Worm (Caenorhabditis elegans) whole organism, early embryonic: Measurements from ENCODE around the gene str-6.

Source experiments
- F13C5.2 ChIP-seq: sonication (generic microtip); optimal IDR thresholded peaks from 2 replicates; lab custom pipeline; 2017; ENCODE audit warnings: mild to moderate bottlenecking, missing genetic modification characterization, inconsistent platforms, missing compliant biosample characterization
- ama-1 ChIP-seq: fragments of 150-350 bp; optimal IDR thresholded peaks from 2 replicates; lab custom pipeline; 2014
- ceh-36 ChIP-seq: sonication (generic microtip); optimal IDR thresholded peaks from 2 replicates; lab custom pipeline; 2016; ENCODE audit warnings: missing genetic modification characterization, inconsistent platforms, missing compliant biosample characterization
- ets-7 ChIP-seq: sonication (generic microtip); optimal IDR thresholded peaks from 2 replicates; lab custom pipeline; 2016; ENCODE audit warnings: missing genotype, missing genetic modification characterization, missing compliant biosample characterization
- flt-1 ChIP-seq: fragments of 200-800 bp; sonication (Bioruptor generic); IDR thresholded peaks from 2 replicates; pipeline ENCODE4 v1.3.6; 2022; ENCODE audit warnings: missing genetic modification characterization, missing compliant biosample characterization
- hnd-1 ChIP-seq: sonication (generic microtip); optimal IDR thresholded peaks from 2 replicates; lab custom pipeline; 2016; ENCODE audit warnings: missing genetic modification characterization, missing compliant biosample characterization
- scrt-1 ChIP-seq: fragments of 200-800 bp; sonication (Bioruptor generic); IDR thresholded peaks from 2 replicates; pipeline ENCODE4 v1.3.6; 2022; ENCODE audit warnings: missing genetic modification characterization, missing compliant biosample characterization
- tbx-11 ChIP-seq: fragments of 200-800 bp; sonication (Bioruptor generic); IDR thresholded peaks from 2 replicates; pipeline ENCODE4 v1.3.6; 2022; ENCODE audit warnings: missing genetic modification characterization, missing compliant biosample characterization

- TF ChIP-seq ama-1 (lab: Kevin White, UChicago) (no peak), ets-7 (tag; lab: Kevin White, UChicago) (no peak), tbx-11 (GFP tag; lab: Robert Waterston, UW) (no peak), hnd-1 (no peak), scrt-1 (GFP tag; lab: Robert Waterston, UW) (no peak), ceh-36 (no peak), F13C5.2 (tag; lab: Kevin White, UChicago) (no peak), flt-1 (GFP tag; lab: Robert Waterston, UW) (no peak)
Measured at ce11 chrV:15721431-15721830, 28.6 kb downstream of the str-6 start.
